Worm (Caenorhabditis elegans) whole organism, L1 larva: Measurements from ENCODE around the gene K02H11.9.

Source experiments
- C04F5.9 ChIP-seq: sonication (generic microtip); optimal IDR thresholded peaks from 2 replicates; lab custom pipeline; 2016; ENCODE audit warnings: missing genetic modification characterization, missing compliant biosample characterization
- C34B4.2 ChIP-seq: sonication (generic microtip); optimal IDR thresholded peaks from 2 replicates; lab custom pipeline; 2017; ENCODE audit warnings: mild to moderate bottlenecking, missing genetic modification characterization, missing compliant biosample characterization
- alr-1 ChIP-seq: fragments of 200-800 bp; sonication (Bioruptor generic); optimal IDR thresholded peaks from 2 replicates; lab custom pipeline; 2018; ENCODE audit warnings: borderline replicate concordance, mild to moderate bottlenecking, missing genetic modification characterization, missing compliant biosample characterization
- aly-2 ChIP-seq: fragments of 150-350 bp; optimal IDR thresholded peaks from 2 replicates; lab custom pipeline; 2014; ENCODE audit warnings: missing biosample characterization, missing genetic modification characterization
- ceh-8 ChIP-seq: fragments of 200-800 bp; sonication (Bioruptor generic); optimal IDR thresholded peaks from 2 replicates; lab custom pipeline; 2018; ENCODE audit warnings: mild to moderate bottlenecking, missing genetic modification characterization, moderate library complexity, missing compliant biosample characterization
- ceh-82 ChIP-seq, 3 experiments: fragments of 150-350 bp in 1 of 3; sonication (generic microtip) in 2 of 3; optimal IDR thresholded peaks; 2 replicates each; lab custom pipeline; 2014 to 2017; ENCODE audit warnings: missing biosample characterization in 3 of 3, missing genetic modification characterization in 3 of 3
- ceh-90 ChIP-seq: sonication (generic microtip); optimal IDR thresholded peaks from 2 replicates; lab custom pipeline; 2016; ENCODE audit warnings: missing genetic modification characterization, missing compliant biosample characterization
- ces-1 ChIP-seq: fragments of 150-350 bp; optimal IDR thresholded peaks from 2 replicates; lab custom pipeline; 2014; ENCODE audit warnings: missing biosample characterization, missing genetic modification reagents, missing genetic modification characterization
- dpl-1 ChIP-seq, 3 experiments: fragments of 150-350 bp in 2 of 3; sonication (generic microtip) in 1 of 3; optimal IDR thresholded peaks; 2 replicates each; lab custom pipeline; 2014 to 2017; ENCODE audit warnings: missing biosample characterization in 3 of 3, missing genetic modification characterization in 3 of 3, missing genetic modification reagents in 3 of 3
- efl-1 ChIP-seq, 4 experiments: fragments of 150-350 bp; optimal IDR thresholded peaks in 3 of 4; peaks in 1 of 4; 1 replicate in 1 of 4; 2 replicates in 3 of 4; lab custom pipeline; 2014; ENCODE audit warnings: missing biosample characterization in 2 of 4, missing genetic modification characterization in 2 of 4, missing genetic modification reagents in 2 of 4
- egl-13 ChIP-seq: sonication (generic microtip); optimal IDR thresholded peaks from 2 replicates; lab custom pipeline; 2016; ENCODE audit warnings: missing genotype, missing genetic modification reagents, missing genetic modification characterization, missing compliant biosample characterization
- elt-2 ChIP-seq: sonication (generic microtip); optimal IDR thresholded peaks from 2 replicates; lab custom pipeline; 2016; ENCODE audit warnings: missing genetic modification characterization, mild to moderate bottlenecking, inconsistent platforms, missing compliant biosample characterization, missing genetic modification reagents
- elt-3 ChIP-seq, 6 experiments: fragments of 150-350 bp in 1 of 6; sonication (generic microtip); optimal IDR thresholded peaks; 2 replicates each; lab custom pipeline; 2017 to 2018; ENCODE audit warnings: missing biosample characterization in 6 of 6, missing genetic modification characterization in 6 of 6, inconsistent platforms in 1 of 6
- fkh-10 ChIP-seq: sonication (generic microtip); optimal IDR thresholded peaks from 2 replicates; lab custom pipeline; 2017; ENCODE audit warnings: missing biosample characterization, missing genetic modification reagents, missing genetic modification characterization
- isw-1 ChIP-seq: fragments of 200-800 bp; sonication (Bioruptor generic); IDR thresholded peaks from 2 replicates; pipeline ENCODE4 v1.3.6; 2022; ENCODE audit warnings: missing genetic modification characterization, missing compliant biosample characterization
- lin-14 ChIP-seq: fragments of 200-800 bp; sonication (Bioruptor generic); optimal IDR thresholded peaks from 2 replicates; lab custom pipeline; 2018; ENCODE audit warnings: mild to moderate bottlenecking, missing genetic modification characterization, moderate library complexity, missing compliant biosample characterization
- lin-15B ChIP-seq: fragments of 150-350 bp; sonication (generic microtip); optimal IDR thresholded peaks from 3 replicates; lab custom pipeline; 2014; ENCODE audit warnings: missing biosample characterization, missing genetic modification characterization
- lin-39 ChIP-seq: fragments of 150-350 bp; optimal IDR thresholded peaks from 2 replicates; lab custom pipeline; 2014; ENCODE audit warnings: missing biosample characterization, missing genetic modification reagents, missing genetic modification characterization
- lir-3 ChIP-seq: sonication (generic microtip); optimal IDR thresholded peaks from 2 replicates; lab custom pipeline; 2016; ENCODE audit warnings: mild to moderate bottlenecking, missing genetic modification characterization, moderate library complexity, missing compliant biosample characterization; ENCODE audit not compliant: poor library complexity
- mdl-1 ChIP-seq, 2 experiments: fragments of 150-350 bp; optimal IDR thresholded peaks; 2 replicates each; lab custom pipeline; 2014 to 2017; ENCODE audit warnings: missing biosample characterization in 2 of 2, missing genetic modification characterization in 2 of 2, inconsistent platforms in 1 of 2
- nhr-12 ChIP-seq: sonication (generic microtip); optimal IDR thresholded peaks from 2 replicates; lab custom pipeline; 2017; ENCODE audit warnings: missing biosample characterization, missing genetic modification characterization
- nhr-20 ChIP-seq: sonication (generic microtip); optimal IDR thresholded peaks from 2 replicates; lab custom pipeline; 2016; ENCODE audit warnings: mild to moderate bottlenecking, missing genetic modification characterization, missing compliant biosample characterization
- nhr-237 ChIP-seq: fragments of 150-350 bp; optimal IDR thresholded peaks from 2 replicates; lab custom pipeline; 2014; ENCODE audit warnings: missing biosample characterization, missing genetic modification characterization
- nhr-77 ChIP-seq: fragments of 150-350 bp; optimal IDR thresholded peaks from 2 replicates; lab custom pipeline; 2014; ENCODE audit warnings: missing biosample characterization, missing genetic modification characterization
- nhr-84 ChIP-seq: sonication (generic microtip); optimal IDR thresholded peaks from 2 replicates; lab custom pipeline; 2017; ENCODE audit warnings: missing biosample characterization, missing genetic modification characterization
- nhr-85 ChIP-seq: sonication (generic microtip); peaks from one replicate; lab custom pipeline; 2016; ENCODE audit warnings: missing genetic modification characterization, inconsistent platforms, missing compliant biosample characterization
- pax-3 ChIP-seq: fragments of 200-800 bp; sonication (Bioruptor generic); optimal IDR thresholded peaks from 2 replicates; lab custom pipeline; 2018; ENCODE audit warnings: mild to moderate bottlenecking, missing genetic modification characterization, moderate library complexity, missing compliant biosample characterization
- tbx-2 ChIP-seq: sonication (generic microtip); optimal IDR thresholded peaks from 2 replicates; lab custom pipeline; 2016; ENCODE audit warnings: missing genetic modification characterization, missing compliant biosample characterization
- tlp-1 ChIP-seq: fragments of 150-350 bp; optimal IDR thresholded peaks from 2 replicates; lab custom pipeline; 2014; ENCODE audit warnings: missing biosample characterization, missing genetic modification characterization
- unc-86 ChIP-seq: sonication (generic microtip); optimal IDR thresholded peaks from 2 replicates; lab custom pipeline; 2016; ENCODE audit warnings: missing genetic modification characterization, missing compliant biosample characterization
- unc-98 ChIP-seq: fragments of 200-800 bp; sonication (Bioruptor generic); IDR thresholded peaks from 2 replicates; pipeline ENCODE4 v1.3.6; 2022; ENCODE audit warnings: missing genetic modification characterization, missing compliant biosample characterization
- xbp-1 ChIP-seq: sonication (generic microtip); optimal IDR thresholded peaks from 2 replicates; lab custom pipeline; 2016; ENCODE audit warnings: missing genetic modification characterization, missing compliant biosample characterization
- zag-1 ChIP-seq: fragments of 150-350 bp; optimal IDR thresholded peaks from 2 replicates; lab custom pipeline; 2014; ENCODE audit warnings: missing biosample characterization, missing genetic modification characterization
- zip-4 ChIP-seq: fragments of 200-800 bp; sonication (Bioruptor generic); optimal IDR thresholded peaks from 2 replicates; lab custom pipeline; 2018; ENCODE audit warnings: mild to moderate bottlenecking, missing genetic modification characterization, moderate library complexity, missing compliant biosample characterization
- ztf-11 ChIP-seq, 2 experiments: sonication (generic microtip); optimal IDR thresholded peaks; 2 replicates each; lab custom pipeline; 2016 to 2017; ENCODE audit warnings: missing genetic modification characterization in 2 of 2, missing biosample characterization in 1 of 2, missing compliant biosample characterization in 1 of 2

Gene K02H11.9

DNA sequence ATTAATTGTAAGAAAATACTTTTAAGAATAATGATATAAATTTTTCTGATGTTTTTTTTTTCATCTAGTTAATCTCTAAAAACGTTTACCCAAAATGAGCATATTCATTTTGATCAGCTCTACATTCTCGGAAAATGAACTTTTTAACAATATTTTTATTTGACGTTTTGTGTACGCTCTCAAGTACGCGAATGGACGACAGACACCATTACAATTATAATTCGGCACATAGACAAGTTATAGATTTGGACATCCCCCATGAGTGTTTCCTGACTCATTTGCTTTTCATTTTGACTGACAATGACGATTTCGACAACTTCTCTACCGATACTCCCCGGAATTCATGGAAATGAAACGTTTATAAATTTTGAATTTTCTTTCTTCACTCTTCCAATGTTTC, 37.7 kb downstream of the K02H11.9 start, which contains the start of gene sru-27:
sru-27 (plus strand) TSS at position 301 of the 400 bp plus-strand sequence.
- no peak for TF ChIP-seq nhr-85
- TF ChIP-seq unc-98 (GFP tag; lab: Robert Waterston, UW): no peak
- no peak for TF ChIP-seq nhr-237 (tag; lab: Kevin White, UChicago)
- no peak for TF ChIP-seq unc-86
- TF ChIP-seq nhr-12: no peak
- no peak for TF ChIP-seq nhr-20 (tag; lab: Kevin White, UChicago)
- TF ChIP-seq ztf-11 (tag; optimal IDR thresholded peaks at IDR 0.05; lab: Kevin White, UChicago): no peak
- TF ChIP-seq isw-1 (GFP tag; lab: Robert Waterston, UW): no peak
- no peak for TF ChIP-seq lin-14 (GFP tag; lab: Kevin White, UChicago)

ce11 chrV:1495752-1496151, 41.1 kb downstream of the K02H11.9 start:
- TF ChIP-seq nhr-20 (tag; lab: Kevin White, UChicago) (no peak), efl-1 (optimal IDR thresholded peaks at IDR 0.05; lab: Kevin White, UChicago) (no peak), efl-1 (GFP tag; optimal IDR thresholded peaks at IDR 0.05 in 1 of 2; lab: Kevin White, UChicago) (no peak), zag-1 (tag; lab: Kevin White, UChicago) (no peak), ces-1 (no peak)
- TF ChIP-seq, all 84 proteins: peak for 0

- TF ChIP-seq elt-2 (tag; lab: Kevin White, UChicago): no peak
- TF ChIP-seq nhr-84: no peak
- no peak for TF ChIP-seq alr-1
- TF ChIP-seq nhr-77 (tag; lab: Kevin White, UChicago): no peak
- no peak for TF ChIP-seq zip-4 (GFP tag; lab: Kevin White, UChicago)
- no peak for TF ChIP-seq lin-15B (tag; lab: Kevin White, UChicago)
- TF ChIP-seq, all 84 proteins: peak for 0
Observed at ce11 chrV:1495334-1495733, 41.5 kb downstream of the K02H11.9 start, which contains the start of gene C38C3.3. Gene C38C3.3 (plus strand): TSS chrV:1495634.

DNA sequence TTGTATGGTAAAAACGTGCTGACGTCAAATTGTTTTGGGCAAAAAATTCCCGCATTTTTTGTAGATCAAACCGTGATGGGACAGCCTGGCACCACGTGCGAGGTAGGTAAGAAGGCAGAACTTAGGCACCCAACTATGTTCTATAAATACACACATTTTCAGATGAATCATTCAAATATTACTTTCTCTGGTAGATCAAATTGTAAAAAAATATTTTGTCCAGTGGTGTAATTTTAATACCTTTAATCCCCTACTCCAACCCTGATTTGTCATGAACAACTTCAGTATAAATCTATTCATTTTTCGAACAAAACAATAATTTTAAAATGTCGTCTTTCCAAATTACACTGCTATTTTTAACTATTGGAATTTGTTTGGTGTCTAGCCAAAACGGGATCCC, 42.4 kb downstream of the K02H11.9 start, which contains the start of gene spig-7:
spig-7 (plus strand) TSS at position 301 of the 400 bp plus-strand sequence.
- TF ChIP-seq ceh-82 (tag; optimal IDR thresholded peaks at IDR 0.05; lab: Kevin White, UChicago): no peak
- TF ChIP-seq egl-13: no peak

- TF ChIP-seq lin-39 (no peak), xbp-1 (tag; lab: Kevin White, UChicago) (no peak), C04F5.9 (tag; lab: Kevin White, UChicago) (no peak), mdl-1 (tag; optimal IDR thresholded peaks at IDR 0.05; lab: Kevin White, UChicago) (no peak), aly-2 (no peak), ceh-90 (tag; lab: Kevin White, UChicago) (no peak), alr-1 (no peak), fkh-10 (GFP tag; lab: Kevin White, UChicago) (no peak), dpl-1 (GFP tag; optimal IDR thresholded peaks at IDR 0.05; lab: Kevin White, UChicago) (no peak), C34B4.2 (tag; lab: Kevin White, UChicago) (no peak), ceh-8 (GFP tag; lab: Kevin White, UChicago) (no peak), ztf-11 (tag; optimal IDR thresholded peaks at IDR 0.05; lab: Kevin White, UChicago) (no peak), tbx-2 (tag; lab: Kevin White, UChicago) (no peak), lir-3 (tag; lab: Kevin White, UChicago) (no peak), pax-3 (tag; lab: Kevin White, UChicago) (no peak), elt-3 (tag; optimal IDR thresholded peaks at IDR 0.05; lab: Kevin White, UChicago) (no peak), nhr-12 (no peak), tlp-1 (no peak)
Observed at ce11 chrV:1491510-1491909, 45.4 kb downstream of the K02H11.9 start, which contains the start of gene C38C3.6. Gene C38C3.6 (minus strand): TSS chrV:1491610.
